Worm (Caenorhabditis elegans): Measurements from ENCODE around the gene ZC196.5.

DNA sequence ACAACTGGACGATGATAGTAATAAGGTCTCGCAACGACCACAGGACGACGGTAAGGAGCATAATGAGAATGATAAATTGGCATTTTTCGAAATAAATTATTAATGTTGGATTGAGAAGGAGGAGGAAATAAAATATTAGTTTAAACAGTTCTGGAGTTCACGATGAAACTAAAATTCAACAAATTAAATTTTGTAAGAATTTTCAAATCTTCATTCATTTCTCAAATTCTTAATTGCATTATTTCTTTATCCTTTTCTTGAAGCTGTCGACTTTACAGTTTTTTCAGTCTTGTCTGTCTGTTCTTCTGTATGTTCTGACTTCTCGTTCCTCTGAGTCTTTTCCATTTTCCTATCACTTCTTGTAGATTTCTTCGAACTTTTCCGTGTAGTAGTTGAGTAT lies 42.4 kb upstream of the ZC196.5 start, which contains the start of gene ZC190.7:
- TF ChIP-seq pqm-1 (tag; optimal IDR thresholded peaks at IDR 0.05) (no peak), unc-62 (GFP tag; optimal IDR thresholded peaks at IDR 0.05 in 1 of 2) (no peak), unc-62 (tag; optimal IDR thresholded peaks at IDR 0.05) (no peak), aha-1 (tag) (no peak), ceh-82 (tag; optimal IDR thresholded peaks at IDR 0.05) (no peak), ztf-7 (tag; optimal IDR thresholded peaks at IDR 0.05) (no peak), ceh-62 (tag; optimal IDR thresholded peaks at IDR 0.05) (no peak), pha-4 (GFP tag; IDR thresholded peaks at IDR 0.05) (no peak), pha-4 (tag; optimal IDR thresholded peaks at IDR 0.05) (no peak), lin-39 (tag; optimal IDR thresholded peaks at IDR 0.05) (no peak), mdl-1 (tag; optimal IDR thresholded peaks at IDR 0.05) (no peak), aly-2 (tag; optimal IDR thresholded peaks at IDR 0.05) (no peak), mep-1 (tag; optimal IDR thresholded peaks at IDR 0.05) (no peak), zfp-2 (tag; optimal IDR thresholded peaks at IDR 0.05) (no peak), cey-2 (tag; optimal IDR thresholded peaks at IDR 0.05; ENCODE audit: borderline replicate concordance, insufficient read depth) (no peak), tra-1 (GFP tag; IDR thresholded peaks at IDR 0.05) (no peak)

Measured in whole organism, L4 larva.